Worm (Caenorhabditis elegans) whole organism, L4 larva: ENCODE results near the gene drap-1.
A peak's percentile ranks its signal among the peaks of the same experiment; 100 is the strongest.

ENCODE experiments used
- D1046.2 ChIP-seq: fragments of 200-800 bp; sonication (Bioruptor generic); IDR thresholded peaks from 2 replicates; pipeline ENCODE4 v1.3.6; 2022; ENCODE audit warnings: missing genetic modification characterization, missing compliant biosample characterization
- F37D6.2 ChIP-seq: sonication (generic microtip); optimal IDR thresholded peaks from 2 replicates; lab custom pipeline; 2016; ENCODE audit warnings: mild to moderate bottlenecking, missing genetic modification characterization, missing compliant biosample characterization
- Y48G9A.11 ChIP-seq: fragments of 200-800 bp; sonication (Bioruptor generic); IDR thresholded peaks from 2 replicates; pipeline ENCODE4 v1.3.6; 2022; ENCODE audit warnings: missing genetic modification reagents, missing genetic modification characterization, missing compliant biosample characterization
- aha-1 ChIP-seq: fragments of 150-350 bp; peaks from one replicate; lab custom pipeline; 2014; ENCODE audit warnings: missing biosample characterization, missing genetic modification characterization
- ceh-28 ChIP-seq: fragments of 150-350 bp; optimal IDR thresholded peaks from 2 replicates; lab custom pipeline; 2014; ENCODE audit warnings: missing biosample characterization, missing genetic modification reagents, missing genetic modification characterization
- ceh-32 ChIP-seq: sonication (generic microtip); optimal IDR thresholded peaks from 2 replicates; lab custom pipeline; 2016; ENCODE audit warnings: mild to moderate bottlenecking, missing genetic modification characterization, missing compliant biosample characterization; ENCODE audit not compliant: poor library complexity
- ceh-44 ChIP-seq: fragments of 200-800 bp; sonication (Bioruptor generic); IDR thresholded peaks from 2 replicates; pipeline ENCODE4 v1.3.6; 2022; ENCODE audit warnings: missing genetic modification reagents, missing genetic modification characterization, missing compliant biosample characterization
- ctbp-1 ChIP-seq: fragments of 200-800 bp; sonication (Bioruptor generic); IDR thresholded peaks from 2 replicates; pipeline ENCODE4 v1.3.6; 2022; ENCODE audit warnings: missing genetic modification reagents, missing genetic modification characterization, missing compliant biosample characterization
- daf-12 ChIP-seq: fragments of 150-350 bp; optimal IDR thresholded peaks from 2 replicates; lab custom pipeline; 2014; ENCODE audit warnings: missing biosample characterization, missing genetic modification reagents, missing genetic modification characterization
- daf-16 ChIP-seq, 3 experiments: sonication (generic microtip); optimal IDR thresholded peaks; 2 replicates each; lab custom pipeline; 2016 to 2017; ENCODE audit warnings: missing genetic modification characterization in 3 of 3, missing genetic modification reagents in 3 of 3, mild to moderate bottlenecking in 2 of 3, missing compliant biosample characterization in 2 of 3, missing biosample characterization in 1 of 3, moderate library complexity in 1 of 3
- daf-19 ChIP-seq: fragments of 200-800 bp; sonication (Bioruptor generic); conservative IDR thresholded peaks from 2 replicates; pipeline ENCODE4 v1.3.6; 2022; ENCODE audit warnings: missing genetic modification characterization, missing compliant biosample characterization
- dmd-6 ChIP-seq: fragments of 200-800 bp; sonication (Bioruptor generic); IDR thresholded peaks from 2 replicates; pipeline ENCODE4 v1.3.6; 2022; ENCODE audit warnings: missing genetic modification reagents, missing genetic modification characterization, missing compliant biosample characterization
- dmd-8 ChIP-seq: fragments of 200-800 bp; sonication (Bioruptor generic); IDR thresholded peaks from 2 replicates; pipeline ENCODE4 v1.3.6; 2022; ENCODE audit warnings: missing genetic modification characterization, missing compliant biosample characterization
- dve-1 ChIP-seq: sonication (generic microtip); optimal IDR thresholded peaks from 2 replicates; lab custom pipeline; 2017; ENCODE audit warnings: antibody characterized with exemption, mild to moderate bottlenecking, missing genetic modification characterization, missing compliant biosample characterization; ENCODE audit not compliant: insufficient read depth
- fkh-10 ChIP-seq: fragments of 150-350 bp; optimal IDR thresholded peaks from 2 replicates; lab custom pipeline; 2014; ENCODE audit warnings: missing biosample characterization, missing genetic modification reagents, missing genetic modification characterization
- fos-1 ChIP-seq: fragments of 150-350 bp; optimal IDR thresholded peaks from 2 replicates; lab custom pipeline; 2014; ENCODE audit warnings: missing biosample characterization, missing genetic modification characterization
- gei-8 ChIP-seq: fragments of 200-800 bp; sonication (Bioruptor generic); optimal IDR thresholded peaks from 2 replicates; lab custom pipeline; 2018; ENCODE audit warnings: mild to moderate bottlenecking, missing genetic modification characterization, missing compliant biosample characterization
- hlh-11 ChIP-seq: fragments of 200-800 bp; sonication (Bioruptor generic); optimal IDR thresholded peaks from 2 replicates; lab custom pipeline; 2018; ENCODE audit warnings: mild to moderate bottlenecking, missing genetic modification characterization, missing compliant biosample characterization
- hlh-30 ChIP-seq: sonication (generic microtip); optimal IDR thresholded peaks from 2 replicates; lab custom pipeline; 2017; ENCODE audit warnings: antibody characterized with exemption, mild to moderate bottlenecking, missing genetic modification characterization, missing compliant biosample characterization; ENCODE audit not compliant: insufficient read depth
- jun-1 ChIP-seq: fragments of 150-350 bp; optimal IDR thresholded peaks from 2 replicates; lab custom pipeline; 2014; ENCODE audit warnings: missing biosample characterization, missing genetic modification reagents, missing genetic modification characterization
- lin-13 ChIP-seq: fragments of 150-350 bp; optimal IDR thresholded peaks from 2 replicates; lab custom pipeline; 2014; ENCODE audit warnings: missing biosample characterization, missing genetic modification reagents, missing genetic modification characterization
- lin-15B ChIP-seq: fragments of 150-350 bp; sonication (generic microtip); optimal IDR thresholded peaks from 3 replicates; lab custom pipeline; 2014; ENCODE audit warnings: missing biosample characterization, missing genetic modification characterization
- lin-38 ChIP-seq: fragments of 200-800 bp; sonication (Bioruptor generic); IDR thresholded peaks from 2 replicates; pipeline ENCODE4 v1.3.6; 2022; ENCODE audit warnings: missing genetic modification reagents, missing genetic modification characterization, missing compliant biosample characterization
- lsy-2 ChIP-seq, 2 experiments: fragments of 150-350 bp in 1 of 2; sonication (generic microtip) in 1 of 2; optimal IDR thresholded peaks; 2 replicates each; lab custom pipeline; 2014 to 2017; ENCODE audit warnings: missing biosample characterization in 2 of 2, missing genetic modification characterization in 2 of 2
- mdl-1 ChIP-seq, 2 experiments: fragments of 150-350 bp in 1 of 2; sonication (generic microtip) in 1 of 2; optimal IDR thresholded peaks; 2 replicates each; lab custom pipeline; 2014 to 2017; ENCODE audit warnings: missing biosample characterization in 2 of 2, missing genetic modification characterization in 2 of 2
- mes-2 ChIP-seq: sonication (generic microtip); optimal IDR thresholded peaks from 2 replicates; lab custom pipeline; 2016; ENCODE audit warnings: missing genotype, mild to moderate bottlenecking, missing genetic modification characterization, missing compliant biosample characterization; ENCODE audit not compliant: poor library complexity, severe bottlenecking
- nhr-11 ChIP-seq: fragments of 150-350 bp; optimal IDR thresholded peaks from 2 replicates; lab custom pipeline; 2014; ENCODE audit warnings: missing biosample characterization, missing genetic modification characterization
- nhr-25 ChIP-seq: sonication (generic microtip); optimal IDR thresholded peaks from 2 replicates; lab custom pipeline; 2017; ENCODE audit warnings: missing genetic modification characterization, mild to moderate bottlenecking, missing compliant biosample characterization, antibody characterized with exemption, moderate library complexity, borderline replicate concordance; ENCODE audit not compliant: insufficient read depth
- nhr-28 ChIP-seq: fragments of 150-350 bp; optimal IDR thresholded peaks from 2 replicates; lab custom pipeline; 2014; ENCODE audit warnings: missing biosample characterization, missing genetic modification characterization
- nhr-41 ChIP-seq: fragments of 200-800 bp; sonication (Bioruptor generic); IDR thresholded peaks from 2 replicates; pipeline ENCODE4 v1.3.6; 2022; ENCODE audit warnings: missing genetic modification reagents, missing genetic modification characterization, missing compliant biosample characterization
- nhr-6 ChIP-seq: fragments of 150-350 bp; optimal IDR thresholded peaks from 2 replicates; lab custom pipeline; 2014; ENCODE audit warnings: missing biosample characterization, missing genetic modification characterization
- nhr-77 ChIP-seq: fragments of 150-350 bp; optimal IDR thresholded peaks from 2 replicates; lab custom pipeline; 2014; ENCODE audit warnings: missing biosample characterization, missing genetic modification characterization
- pha-4 ChIP-seq, 2 experiments: fragments of 150-350 bp in 1 of 2; fragments of 200-800 bp in 1 of 2; sonication (Bioruptor generic) in 1 of 2; IDR thresholded peaks in 1 of 2; optimal IDR thresholded peaks in 1 of 2; 2 replicates each; pipeline versions ENCODE4 v1.3.6 to Lab custom; 2014 to 2022; ENCODE audit warnings: missing genetic modification characterization in 2 of 2, missing genetic modification reagents in 2 of 2, missing biosample characterization in 1 of 2, missing compliant biosample characterization in 1 of 2
- php-3 ChIP-seq: fragments of 200-800 bp; sonication (Bioruptor generic); IDR thresholded peaks from 2 replicates; pipeline ENCODE4 v1.3.6; 2022; ENCODE audit warnings: missing genetic modification reagents, missing genetic modification characterization, missing compliant biosample characterization
- pqm-1 ChIP-seq: sonication (generic microtip); optimal IDR thresholded peaks from 2 replicates; lab custom pipeline; 2017; ENCODE audit warnings: missing biosample characterization, missing genetic modification characterization
- rbr-2 ChIP-seq: sonication (generic microtip); optimal IDR thresholded peaks from 2 replicates; lab custom pipeline; 2016; ENCODE audit warnings: missing genotype, missing genetic modification characterization, missing compliant biosample characterization
- snpc-1.2 ChIP-seq: fragments of 200-800 bp; sonication (Bioruptor generic); IDR thresholded peaks from 2 replicates; pipeline ENCODE4 v1.3.6; 2022; ENCODE audit warnings: missing genetic modification reagents, missing genetic modification characterization, missing compliant biosample characterization
- zfp-2 ChIP-seq: sonication (generic microtip); optimal IDR thresholded peaks from 2 replicates; lab custom pipeline; 2016; ENCODE audit warnings: mild to moderate bottlenecking, missing genetic modification characterization, missing compliant biosample characterization

Gene drap-1

DNA sequence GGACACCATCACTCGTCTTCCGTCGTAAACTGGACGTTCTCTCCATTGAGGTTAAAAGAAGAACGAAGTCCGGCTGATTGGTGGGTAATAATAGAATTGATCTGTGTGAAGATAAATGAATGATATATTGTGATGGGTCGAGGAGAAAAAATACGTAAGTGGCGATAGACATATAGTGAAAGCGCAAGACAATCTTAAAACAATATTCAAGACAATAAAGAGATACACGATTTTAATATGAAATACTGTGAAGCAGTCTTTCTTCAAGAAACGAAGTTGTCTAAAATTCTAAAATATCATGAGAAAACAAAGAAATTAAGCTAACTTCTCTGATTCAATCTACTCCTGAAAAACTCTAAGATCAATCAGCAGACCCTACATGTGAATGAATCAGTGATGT lies 16.4 kb upstream of the drap-1 start, which contains the start of gene F40F9.10:
TSS of gene F40F9.10 (minus strand) at position 101 of the 400 bp plus-strand sequence.
- TF ChIP-seq lin-13: no peak

- TF ChIP-seq lsy-2 (tag; optimal IDR thresholded peaks at IDR 0.05; lab: Kevin White, UChicago): no peak
- no peak for TF ChIP-seq daf-19 (GFP tag; lab: Robert Waterston, UW)
- no peak for TF ChIP-seq daf-16 (GFP tag; optimal IDR thresholded peaks at IDR 0.05; lab: Kevin White, UChicago)
- no peak for TF ChIP-seq daf-16 (tag; optimal IDR thresholded peaks at IDR 0.05; lab: Kevin White, UChicago)
- TF ChIP-seq ceh-44 (GFP tag; lab: Robert Waterston, UW): no peak
- TF ChIP-seq nhr-41 (GFP tag; lab: Robert Waterston, UW): no peak
- no peak for TF ChIP-seq D1046.2
- TF ChIP-seq nhr-25 (tag; lab: Kevin White, UChicago): no peak
Measured at ce11 chrV:9714909-9715308, 15.0 kb upstream of the drap-1 start, which contains the start of gene F40F9.3. F40F9.3 (plus strand) TSS chrV:9715209.

ce11 chrV:9716397-9716796 lies 13.5 kb upstream of the drap-1 start, which contains the start of gene str-188:
str-188 (plus strand) TSS chrV:9716697.
- no peak for TF ChIP-seq daf-16 (GFP tag; optimal IDR thresholded peaks at IDR 0.05; lab: Kevin White, UChicago)
- TF ChIP-seq daf-16 (tag; optimal IDR thresholded peaks at IDR 0.05; lab: Kevin White, UChicago): no peak
- no peak for TF ChIP-seq nhr-6 (tag; lab: Kevin White, UChicago)
- TF ChIP-seq mes-2 (tag; lab: Kevin White, UChicago): no peak
- no peak for TF ChIP-seq lin-38 (GFP tag; lab: Robert Waterston, UW)
- no peak for TF ChIP-seq lin-15B
- TF ChIP-seq, all 104 proteins: peak for 0

DNA sequence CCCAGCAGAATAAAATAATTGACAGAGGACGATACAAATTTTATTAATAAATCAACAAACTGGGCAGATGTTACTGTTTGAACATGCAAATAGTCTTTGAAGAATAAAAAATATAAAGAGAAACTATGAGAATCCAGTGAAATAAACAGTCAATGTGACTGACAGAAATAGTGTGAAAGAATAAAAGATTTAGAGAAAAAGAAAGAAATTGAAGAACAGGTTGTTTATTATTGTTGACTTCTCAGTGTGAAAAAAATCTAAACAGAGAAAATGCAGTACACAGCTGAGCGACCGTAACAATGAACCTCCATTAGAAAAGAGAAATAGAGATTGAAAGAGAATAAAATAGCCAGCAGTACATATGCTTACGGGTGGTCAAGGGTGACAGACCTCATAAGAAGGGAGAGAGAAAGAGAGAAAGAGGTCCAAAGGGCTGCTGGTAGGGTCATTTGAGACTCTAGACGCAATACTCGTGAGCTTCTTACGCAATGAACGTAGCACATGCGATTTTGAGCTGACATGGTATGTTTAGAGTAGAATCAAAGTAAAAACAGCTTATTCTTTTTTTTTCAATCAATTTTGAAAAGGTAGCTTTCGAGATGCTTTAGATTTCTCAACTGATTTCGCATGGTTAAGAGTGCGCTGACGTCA lies 5.8 kb upstream of the drap-1 start, which contains the start of gene slcr-46.3:
TSS of gene slcr-46.3 (minus strand) at position 86 of the 651 bp plus-strand sequence.
- TF ChIP-seq hlh-30 (tag; lab: Kevin White, UChicago) (peak; percentile 38), rbr-2 (tag; lab: Kevin White, UChicago) (no peak), fos-1 (tag; lab: Kevin White, UChicago) (no peak), nhr-41 (GFP tag; lab: Robert Waterston, UW) (no peak), ceh-32 (tag; lab: Kevin White, UChicago) (no peak), zfp-2 (tag; lab: Kevin White, UChicago) (no peak), daf-12 (no peak), gei-8 (no peak), daf-16 (GFP tag; optimal IDR thresholded peaks at IDR 0.05; lab: Kevin White, UChicago) (no peak), daf-16 (tag; optimal IDR thresholded peaks at IDR 0.05; lab: Kevin White, UChicago) (peak; percentile 18), fkh-10 (GFP tag; lab: Kevin White, UChicago) (no peak), dve-1 (peak; percentile 23), hlh-11 (peak; percentile 7), mdl-1 (tag; optimal IDR thresholded peaks at IDR 0.05; lab: Kevin White, UChicago) (peak in 1 of 2 experiments; percentile 51), aha-1 (tag; lab: Kevin White, UChicago) (no peak), ceh-28 (tag; lab: Kevin White, UChicago) (no peak), F37D6.2 (tag; lab: Kevin White, UChicago) (no peak), Y48G9A.11 (no peak), pqm-1 (no peak), php-3 (GFP tag; lab: Robert Waterston, UW) (no peak), jun-1 (no peak)

ce11 chrV:9725719-9726118 lies 4.2 kb upstream of the drap-1 start:
- TF ChIP-seq pha-4 (GFP tag; IDR thresholded peaks at IDR 0.05; lab: Robert Waterston, UW): no peak
- TF ChIP-seq pha-4 (tag; optimal IDR thresholded peaks at IDR 0.05; lab: Kevin White, UChicago): no peak
- TF ChIP-seq hlh-30 (tag; lab: Kevin White, UChicago): peak; percentile 17
- peak; percentile 32 for TF ChIP-seq dve-1
- TF ChIP-seq hlh-11: peak; percentile 44
- peak; percentile 30; the same call in 1 of the 2 replicates for TF ChIP-seq dmd-6 (GFP tag; lab: Robert Waterston, UW)
- no peak for TF ChIP-seq snpc-1.2 (GFP tag; lab: Robert Waterston, UW)
- no peak for TF ChIP-seq nhr-25 (tag; lab: Kevin White, UChicago)
- no peak for TF ChIP-seq nhr-77 (tag; lab: Kevin White, UChicago)
- peak; percentile 38 for TF ChIP-seq aha-1 (tag; lab: Kevin White, UChicago)
- TF ChIP-seq pqm-1: peak; percentile 65
- TF ChIP-seq dmd-8 (GFP tag; lab: Robert Waterston, UW): no peak
- TF ChIP-seq ctbp-1 (GFP tag; lab: Robert Waterston, UW): no peak
- TF ChIP-seq daf-16 (GFP tag; optimal IDR thresholded peaks at IDR 0.05; lab: Kevin White, UChicago): no peak
- peak; percentile 55 for TF ChIP-seq daf-16 (tag; optimal IDR thresholded peaks at IDR 0.05; lab: Kevin White, UChicago)
- no peak for TF ChIP-seq nhr-11 (tag; lab: Kevin White, UChicago)
- TF ChIP-seq nhr-28 (tag; lab: Kevin White, UChicago): peak; percentile 29
- no peak for TF ChIP-seq gei-8
